Fruit fly (Drosophila melanogaster) whole organism, embryonic: ENCODE data around the gene rin.

Experiments used
- B-H2 ChIP-seq: fragments of 200-800 bp; sonication (Bioruptor generic); optimal IDR thresholded peaks from 2 replicates; lab custom pipeline; 2018; ENCODE audit warnings: missing biosample characterization, mild to moderate bottlenecking, missing genetic modification characterization
- BEAF-32 ChIP-seq: fragments of 200-800 bp; sonication (Bioruptor generic); optimal IDR thresholded peaks from 3 replicates; lab custom pipeline; 2017; ENCODE audit warnings: missing biosample characterization, missing genetic modification characterization, mild to moderate bottlenecking, moderate library complexity, missing genetic modification reagents
- CG10543 ChIP-seq: fragments of 200-800 bp; sonication (Bioruptor generic); optimal IDR thresholded peaks from 3 replicates; lab custom pipeline; 2017; ENCODE audit warnings: missing biosample characterization, mild to moderate bottlenecking, missing genetic modification characterization, moderate library complexity
- CG11560 ChIP-seq: fragments of 200-800 bp; sonication (Bioruptor generic); IDR thresholded peaks from 3 replicates; pipeline ENCODE4 v1.3.6; 2022; ENCODE audit warnings: missing biosample characterization, missing genetic modification characterization
- CG12219 ChIP-seq: fragments of 200-800 bp; sonication (Bioruptor generic); optimal IDR thresholded peaks from 3 replicates; lab custom pipeline; 2018; ENCODE audit warnings: missing biosample characterization, mild to moderate bottlenecking, missing genetic modification characterization
- CG12299 ChIP-seq: fragments of 200-800 bp; sonication (Bioruptor generic); optimal IDR thresholded peaks from 2 replicates; lab custom pipeline; 2018; ENCODE audit warnings: missing biosample characterization, mild to moderate bottlenecking, missing genetic modification characterization
- CG12391 ChIP-seq: fragments of 200-800 bp; sonication (Bioruptor generic); optimal IDR thresholded peaks from 3 replicates; lab custom pipeline; 2018; ENCODE audit warnings: missing biosample characterization, mild to moderate bottlenecking, missing genetic modification characterization, moderate library complexity
- CG13894 ChIP-seq: fragments of 200-800 bp; sonication (Bioruptor generic); optimal IDR thresholded peaks from 3 replicates; lab custom pipeline; 2018; ENCODE audit warnings: missing biosample characterization, mild to moderate bottlenecking, missing genetic modification characterization, moderate library complexity
- CG14710 ChIP-seq: fragments of 200-800 bp; sonication (Bioruptor generic); optimal IDR thresholded peaks from 3 replicates; lab custom pipeline; 2019; ENCODE audit warnings: missing biosample characterization, mild to moderate bottlenecking, missing genetic modification characterization, moderate library complexity
- CG15269 ChIP-seq: fragments of 200-800 bp; sonication (Bioruptor generic); optimal IDR thresholded peaks from 2 replicates; lab custom pipeline; 2018; ENCODE audit warnings: missing biosample characterization, mild to moderate bottlenecking, missing genetic modification characterization, moderate library complexity
- CG16863 ChIP-seq: fragments of 200-800 bp; sonication (Bioruptor generic); optimal IDR thresholded peaks from 3 replicates; lab custom pipeline; 2016; ENCODE audit warnings: missing biosample characterization, missing genetic modification characterization
- CG1792 ChIP-seq: fragments of 200-800 bp; sonication (Bioruptor generic); optimal IDR thresholded peaks from 2 replicates; lab custom pipeline; 2016; ENCODE audit warnings: missing biosample characterization, missing genetic modification characterization
- CG2712 ChIP-seq: fragments of 200-800 bp; optimal IDR thresholded peaks from 3 replicates; lab custom pipeline; 2019; ENCODE audit warnings: missing biosample characterization, mild to moderate bottlenecking, missing genetic modification characterization, moderate library complexity
- CG3995 ChIP-seq: fragments of 200-800 bp; sonication (Bioruptor generic); optimal IDR thresholded peaks from 3 replicates; lab custom pipeline; 2016; ENCODE audit warnings: missing biosample characterization, missing genetic modification characterization
- CG6272 ChIP-seq: fragments of 200-800 bp; sonication (Bioruptor generic); IDR thresholded peaks from 2 replicates; pipeline ENCODE4 v1.3.6; 2022; ENCODE audit warnings: missing biosample characterization, missing genetic modification characterization
- CG8924 ChIP-seq: fragments of 200-800 bp; optimal IDR thresholded peaks from 3 replicates; lab custom pipeline; 2019; ENCODE audit warnings: missing biosample characterization, mild to moderate bottlenecking, missing genetic modification characterization, moderate library complexity
- CG9437 ChIP-seq: fragments of 200-800 bp; sonication (Bioruptor generic); optimal IDR thresholded peaks from 2 replicates; lab custom pipeline; 2018; ENCODE audit warnings: missing biosample characterization, mild to moderate bottlenecking, missing genetic modification characterization
- CG9727 ChIP-seq: fragments of 200-800 bp; sonication (Bioruptor generic); optimal IDR thresholded peaks from 3 replicates; lab custom pipeline; 2017; ENCODE audit warnings: missing biosample characterization, mild to moderate bottlenecking, missing genetic modification characterization
- D19B ChIP-seq: fragments of 200-800 bp; sonication (Bioruptor generic); optimal IDR thresholded peaks from 2 replicates; lab custom pipeline; 2017; ENCODE audit warnings: missing biosample characterization, mild to moderate bottlenecking, missing genetic modification characterization
- Dek ChIP-seq: fragments of 200-800 bp; sonication (Bioruptor generic); optimal IDR thresholded peaks from 3 replicates; lab custom pipeline; 2019; ENCODE audit warnings: missing biosample characterization, mild to moderate bottlenecking, missing genetic modification characterization, moderate library complexity
- Dfd ChIP-seq, 2 experiments: fragments of >200 bp; optimal IDR thresholded peaks; 2 replicates each; lab custom pipeline; 2017; ENCODE audit warnings: missing biosample characterization in 2 of 2, missing genetic modification characterization in 2 of 2
- Dp ChIP-seq: fragments of 200-800 bp; sonication (Bioruptor generic); optimal IDR thresholded peaks from 2 replicates; lab custom pipeline; 2018; ENCODE audit warnings: missing biosample characterization, mild to moderate bottlenecking, missing genetic modification characterization, moderate library complexity
- H2.0 ChIP-seq: fragments of 200-800 bp; sonication (Bioruptor generic); IDR thresholded peaks from 2 replicates; pipeline ENCODE4 v1.3.6; 2022; ENCODE audit warnings: missing biosample characterization, missing genetic modification characterization
- HLH54F ChIP-seq: fragments of 200-800 bp; sonication (Bioruptor generic); optimal IDR thresholded peaks from 3 replicates; lab custom pipeline; 2016; ENCODE audit warnings: missing biosample characterization, missing genetic modification characterization
- Hr51 ChIP-seq, 2 experiments: fragments of 200-800 bp; sonication (Bioruptor generic); optimal IDR thresholded peaks; 2 replicates in 1 of 2; 3 replicates in 1 of 2; lab custom pipeline; 2016 to 2018; ENCODE audit warnings: missing biosample characterization in 2 of 2, missing genetic modification characterization in 2 of 2, mild to moderate bottlenecking in 1 of 2, moderate library complexity in 1 of 2
- Hsf ChIP-seq: fragments of 200-800 bp; sonication (Bioruptor generic); optimal IDR thresholded peaks from 3 replicates; lab custom pipeline; 2016; ENCODE audit warnings: missing biosample characterization, missing genetic modification characterization
- Lpt ChIP-seq: fragments of >200 bp; optimal IDR thresholded peaks from 2 replicates; lab custom pipeline; 2018; ENCODE audit warnings: missing biosample characterization, missing genetic modification characterization
- MESR4 ChIP-seq: fragments of 200-800 bp; sonication (Bioruptor generic); optimal IDR thresholded peaks from 2 replicates; lab custom pipeline; 2018; ENCODE audit warnings: missing biosample characterization, mild to moderate bottlenecking, missing genetic modification characterization, moderate library complexity
- Sin3A ChIP-seq: fragments of >200 bp; optimal IDR thresholded peaks from 2 replicates; lab custom pipeline; 2018
- Trl ChIP-seq, 3 experiments: fragments of >200 bp in 2 of 3; fragments of 200-800 bp in 1 of 3; sonication (Bioruptor generic) in 1 of 3; optimal IDR thresholded peaks; 2 replicates in 1 of 3; 3 replicates in 2 of 3; lab custom pipeline; 2016 to 2017; ENCODE audit warnings: missing biosample characterization in 1 of 3, missing genetic modification characterization in 1 of 3
- az2 ChIP-seq: fragments of 200-800 bp; sonication (Bioruptor generic); optimal IDR thresholded peaks from 3 replicates; lab custom pipeline; 2016; ENCODE audit warnings: missing biosample characterization, missing genetic modification characterization
- bcd ChIP-seq: fragments of 200-800 bp; sonication (Bioruptor generic); optimal IDR thresholded peaks from 2 replicates; lab custom pipeline; 2017; ENCODE audit warnings: missing biosample characterization, mild to moderate bottlenecking, missing genetic modification characterization
- ci ChIP-seq: fragments of 200-800 bp; sonication (Bioruptor generic); IDR thresholded peaks from 3 replicates; pipeline ENCODE4 v1.3.6; 2022; ENCODE audit warnings: missing biosample characterization, missing genetic modification characterization
- dati ChIP-seq: fragments of 200-800 bp; sonication (Bioruptor generic); IDR thresholded peaks from 2 replicates; pipeline ENCODE4 v1.3.6; 2022; ENCODE audit warnings: missing biosample characterization, missing genetic modification characterization
- dysf ChIP-seq: fragments of 200-800 bp; sonication (Bioruptor generic); IDR thresholded peaks from 3 replicates; pipeline ENCODE4 v1.3.6; 2022; ENCODE audit warnings: missing biosample characterization, missing genetic modification characterization
- hkb ChIP-seq, 2 experiments: fragments of 200-800 bp in 1 of 2; fragments of >200 bp in 1 of 2; sonication (Bioruptor generic) in 1 of 2; IDR thresholded peaks in 1 of 2; optimal IDR thresholded peaks in 1 of 2; 2 replicates each; pipeline versions ENCODE4 v1.3.6 to Lab custom; 2017 to 2022; ENCODE audit warnings: missing biosample characterization in 1 of 2, missing genetic modification characterization in 1 of 2
- hth ChIP-seq: fragments of >200 bp; optimal IDR thresholded peaks from 2 replicates; lab custom pipeline; 2017; ENCODE audit warnings: inconsistent platforms
- ind ChIP-seq: fragments of 200-800 bp; sonication (Bioruptor generic); optimal IDR thresholded peaks from 3 replicates; lab custom pipeline; 2016; ENCODE audit warnings: missing biosample characterization, missing genetic modification characterization
- insv ChIP-seq, 2 experiments: fragments of 200-800 bp; sonication (Bioruptor generic); optimal IDR thresholded peaks; 3 replicates each; lab custom pipeline; 2016 to 2018; ENCODE audit warnings: missing biosample characterization in 2 of 2, missing genetic modification characterization in 2 of 2
- inv ChIP-seq: fragments of 200-800 bp; sonication (Bioruptor generic); IDR thresholded peaks from 2 replicates; pipeline ENCODE4 v1.3.6; 2022; ENCODE audit warnings: missing biosample characterization, missing genetic modification characterization; ENCODE audit not compliant: partially characterized antibody
- jigr1 ChIP-seq: fragments of 200-800 bp; sonication (Bioruptor generic); IDR thresholded peaks from 3 replicates; pipeline ENCODE4 v1.3.6; 2022; ENCODE audit warnings: missing biosample characterization, missing genetic modification characterization
- pan ChIP-seq, 4 experiments: fragments of >200 bp in 3 of 4; fragments of 200-800 bp in 1 of 4; sonication (Bioruptor generic) in 1 of 4; optimal IDR thresholded peaks in 3 of 4; IDR thresholded peaks in 1 of 4; 2 replicates each; pipeline versions ENCODE4 v1.3.6 to Lab custom; 2017 to 2022; ENCODE audit warnings: missing biosample characterization in 2 of 4, missing genetic modification characterization in 2 of 4, mixed read lengths in 1 of 4
- pho ChIP-seq: fragments of 200-800 bp; sonication (Bioruptor generic); optimal IDR thresholded peaks from 2 replicates; lab custom pipeline; 2016; ENCODE audit warnings: missing biosample characterization, missing genetic modification characterization
- sens ChIP-seq: fragments of 200-800 bp; sonication (Bioruptor generic); peaks from one replicate; lab custom pipeline; 2016; ENCODE audit warnings: missing biosample characterization, missing genetic modification characterization
- sens-2 ChIP-seq: fragments of 200-800 bp; sonication (Bioruptor generic); IDR thresholded peaks from 2 replicates; pipeline ENCODE4 v1.3.6; 2022; ENCODE audit warnings: missing biosample characterization, missing genetic modification characterization
- sug ChIP-seq: fragments of 200-800 bp; optimal IDR thresholded peaks from 2 replicates; lab custom pipeline; 2019; ENCODE audit warnings: missing biosample characterization, mild to moderate bottlenecking, missing genetic modification characterization, moderate library complexity
- tin ChIP-seq: fragments of 200-800 bp; sonication (Bioruptor generic); optimal IDR thresholded peaks from 3 replicates; lab custom pipeline; 2016; ENCODE audit warnings: missing biosample characterization, missing genetic modification characterization
- toy ChIP-seq: fragments of 200-800 bp; sonication (Bioruptor generic); IDR thresholded peaks from 2 replicates; pipeline ENCODE4 v1.3.6; 2022; ENCODE audit warnings: missing biosample characterization, missing genetic modification characterization

Gene rin

dm6 chr3R:13683624-13684568 lies 37.1 kb downstream of the rin start, which contains the start of gene flfl (continued):
- TF ChIP-seq pan (optimal IDR thresholded peaks at IDR 0.05; lab: Kevin White, UChicago), result no peak
- no peak for TF ChIP-seq pan (GFP tag; optimal IDR thresholded peaks at IDR 0.05 in 1 of 2, IDR thresholded peaks at IDR 0.05 in 1 of 2)
- TF ChIP-seq BEAF-32 (GFP tag; lab: Kevin White, UChicago), result peak; percentile 98
- TF ChIP-seq CG15269, result no peak
- TF ChIP-seq CG9437 (GFP tag; lab: Kevin White, UChicago), result peak; percentile 64
- TF ChIP-seq Dek (tag; lab: Kevin White, UChicago), result no peak
- TF ChIP-seq CG3995, result peak; percentile 24
- no peak for TF ChIP-seq inv (GFP tag; lab: Robert Waterston, UW)
- no peak for TF ChIP-seq dati (GFP tag; lab: Robert Waterston, UW)
- TF ChIP-seq hth, result no peak
- no peak for TF ChIP-seq hkb (optimal IDR thresholded peaks at IDR 0.05; lab: Kevin White, UChicago)
- TF ChIP-seq hkb (GFP tag; IDR thresholded peaks at IDR 0.05; lab: Robert Waterston, UW), result no peak
- peak in 1 of 2 experiments; percentile 26 for TF ChIP-seq Hr51 (GFP tag; optimal IDR thresholded peaks at IDR 0.05; lab: Kevin White, UChicago)
- TF ChIP-seq CG12391 (tag; lab: Kevin White, UChicago), result peak; percentile 15
- TF ChIP-seq CG12299 (tag; lab: Kevin White, UChicago), result no peak
- peak; percentile 0 for TF ChIP-seq Hsf (GFP tag; lab: Kevin White, UChicago)
- peak; percentile 53 for TF ChIP-seq CG14710
- TF ChIP-seq CG2712 (tag; lab: Kevin White, UChicago), result peak; percentile 30
- TF ChIP-seq pho (GFP tag; lab: Kevin White, UChicago), result no peak
- peak; percentile 3 for TF ChIP-seq tin (GFP tag; lab: Kevin White, UChicago)
- no peak for TF ChIP-seq sens-2 (GFP tag; lab: Robert Waterston, UW)
- peak; percentile 32 for TF ChIP-seq CG1792 (GFP tag; lab: Kevin White, UChicago)
- peak; percentile 61 for TF ChIP-seq sug (tag; lab: Kevin White, UChicago)
- TF ChIP-seq Dp (GFP tag; lab: Kevin White, UChicago), result no peak
- peak; percentile 29 for TF ChIP-seq bcd
- TF ChIP-seq CG8924, result peak; percentile 21
- TF ChIP-seq Trl (optimal IDR thresholded peaks at IDR 0.05; lab: Kevin White, UChicago), result peak; percentile 100
- TF ChIP-seq Trl (GFP tag; optimal IDR thresholded peaks at IDR 0.05; lab: Kevin White, UChicago), result peak; percentile 61
- TF ChIP-seq Lpt (GFP tag; lab: Kevin White, UChicago), result no peak
- peak; percentile 40 for TF ChIP-seq CG13894 (tag; lab: Kevin White, UChicago)
- peak; percentile 78 for TF ChIP-seq sens
- TF ChIP-seq H2.0 (GFP tag; lab: Robert Waterston, UW), result no peak
- peak; percentile 11 for TF ChIP-seq HLH54F (GFP tag; lab: Kevin White, UChicago)
- no peak for TF ChIP-seq jigr1
- TF ChIP-seq ci, result no peak
- TF ChIP-seq Sin3A, result peak; percentile 98
- no peak for TF ChIP-seq B-H2 (GFP tag; lab: Kevin White, UChicago)
- no peak for TF ChIP-seq dysf (GFP tag; lab: Robert Waterston, UW)
- TF ChIP-seq toy, result no peak
- no peak for TF ChIP-seq CG11560
- peak; percentile 10 for TF ChIP-seq CG10543 (GFP tag; lab: Kevin White, UChicago)
- no peak for TF ChIP-seq insv (GFP tag; optimal IDR thresholded peaks at IDR 0.05; lab: Kevin White, UChicago)
- peak; percentile 24 for TF ChIP-seq CG12219 (GFP tag; lab: Kevin White, UChicago)
- TF ChIP-seq CG6272 (GFP tag; lab: Robert Waterston, UW), result no peak
- TF ChIP-seq ind (GFP tag; lab: Kevin White, UChicago), result peak; percentile 20
- no peak for TF ChIP-seq Dfd (GFP tag; optimal IDR thresholded peaks at IDR 0.05; lab: Kevin White, UChicago)
- no peak for TF ChIP-seq az2 (GFP tag; lab: Kevin White, UChicago)
- TF ChIP-seq CG16863, result peak; percentile 22
- peak; percentile 94 for TF ChIP-seq MESR4 (GFP tag; lab: Kevin White, UChicago)
- peak; percentile 27 for TF ChIP-seq CG9727 (GFP tag; lab: Kevin White, UChicago)
- no peak for TF ChIP-seq D19B
